Worm (Caenorhabditis elegans): Measurements from ENCODE around the gene nep-4.

nep-4 gene

ce11 chrX:6840670-6841308 lies 22.4 kb downstream of the nep-4 start, which contains the start of the genes glr-6 and asg-2 (continued):
- TF ChIP-seq pha-4 (GFP tag; IDR thresholded peaks at IDR 0.05) = 0 out of 2 replicates have a peak, but pooled peaks have one; percentile 48
- peak; percentile 95 for TF ChIP-seq pha-4 (tag; optimal IDR thresholded peaks at IDR 0.05)
- peak in 1 of 2 experiments; percentile 90 for TF ChIP-seq lsy-2 (tag; optimal IDR thresholded peaks at IDR 0.05)
- TF ChIP-seq dve-1 (tag; optimal IDR thresholded peaks at IDR 0.05; ENCODE audit: insufficient read depth) = peak; percentile 87
- TF ChIP-seq F49E8.2 (tag; optimal IDR thresholded peaks at IDR 0.05; ENCODE audit: borderline replicate concordance) = no peak
- peak in 1 of 2 experiments; percentile 38 for TF ChIP-seq daf-16 (GFP tag; optimal IDR thresholded peaks at IDR 0.05)
- TF ChIP-seq daf-16 (tag; optimal IDR thresholded peaks at IDR 0.05) = peak; percentile 80
- TF ChIP-seq nhr-48 (tag; optimal IDR thresholded peaks at IDR 0.05) = peak; percentile 22
- peak; percentile 51 for TF ChIP-seq spr-1 (tag; optimal IDR thresholded peaks at IDR 0.05)
- TF ChIP-seq fkh-10 (GFP tag; optimal IDR thresholded peaks at IDR 0.05) = peak; percentile 79
- peak; percentile 39 for TF ChIP-seq zfp-2 (tag; optimal IDR thresholded peaks at IDR 0.05)
- peak in 1 of 2 experiments; percentile 35 for TF ChIP-seq mdl-1 (tag; optimal IDR thresholded peaks at IDR 0.05)
- TF ChIP-seq unc-62 (GFP tag; optimal IDR thresholded peaks at IDR 0.05 in 1 of 2) = no peak
- TF ChIP-seq unc-62 (tag; optimal IDR thresholded peaks at IDR 0.05) = no peak
- TF ChIP-seq T20F7.1 (GFP tag; optimal IDR thresholded peaks at IDR 0.05) = peak; percentile 68
- peak; percentile 89 for TF ChIP-seq mep-1 (tag; optimal IDR thresholded peaks at IDR 0.05)
- no peak for TF ChIP-seq ztf-11 (tag; optimal IDR thresholded peaks at IDR 0.05)
- TF ChIP-seq jun-1 (tag; optimal IDR thresholded peaks at IDR 0.05) = no peak
- TF ChIP-seq pqm-1 (tag; optimal IDR thresholded peaks at IDR 0.05) = peak; percentile 70
- TF ChIP-seq spr-3 (GFP tag; optimal IDR thresholded peaks at IDR 0.05) = no peak
- TF ChIP-seq ceh-44 (GFP tag; IDR thresholded peaks at IDR 0.05) = no peak
- TF ChIP-seq hlh-30 (tag; optimal IDR thresholded peaks at IDR 0.05; ENCODE audit: insufficient read depth) = peak; percentile 66
- TF ChIP-seq lin-39 (tag; optimal IDR thresholded peaks at IDR 0.05) = no peak
- TF ChIP-seq zip-2 (tag; optimal IDR thresholded peaks at IDR 0.05) = no peak
- peak; percentile 10 for TF ChIP-seq ama-1 (optimal IDR thresholded peaks at IDR 0.05)
- TF ChIP-seq ceh-28 (tag; optimal IDR thresholded peaks at IDR 0.05) = peak; percentile 43
- TF ChIP-seq sdz-12 (GFP tag; optimal IDR thresholded peaks at IDR 0.05) = no peak
- TF ChIP-seq php-3 (GFP tag; IDR thresholded peaks at IDR 0.05) = no peak
- TF ChIP-seq unc-39 (tag; optimal IDR thresholded peaks at IDR 0.05) = no peak
- peak; percentile 92 for TF ChIP-seq nhr-77 (tag; optimal IDR thresholded peaks at IDR 0.05)
- peak; percentile 38 for TF ChIP-seq mxl-3 (GFP tag; optimal IDR thresholded peaks at IDR 0.05)
- TF ChIP-seq arid-1 (GFP tag; conservative IDR thresholded peaks at IDR 0.05) = 0 out of 2 replicates have a peak, but pooled peaks have one; percentile 37
- peak; percentile 75 for TF ChIP-seq hlh-11 (tag; optimal IDR thresholded peaks at IDR 0.05)
- no peak for TF ChIP-seq nhr-10 (tag; optimal IDR thresholded peaks at IDR 0.05)
- TF ChIP-seq nhr-6 (tag; optimal IDR thresholded peaks at IDR 0.05) = peak; percentile 74
- peak; percentile 44 for TF ChIP-seq R02D3.7 (tag; optimal IDR thresholded peaks at IDR 0.05)
- TF ChIP-seq lin-29 (GFP tag; IDR thresholded peaks at IDR 0.05) = no peak
- TF ChIP-seq aly-2 (tag; optimal IDR thresholded peaks at IDR 0.05) = no peak

DNA sequence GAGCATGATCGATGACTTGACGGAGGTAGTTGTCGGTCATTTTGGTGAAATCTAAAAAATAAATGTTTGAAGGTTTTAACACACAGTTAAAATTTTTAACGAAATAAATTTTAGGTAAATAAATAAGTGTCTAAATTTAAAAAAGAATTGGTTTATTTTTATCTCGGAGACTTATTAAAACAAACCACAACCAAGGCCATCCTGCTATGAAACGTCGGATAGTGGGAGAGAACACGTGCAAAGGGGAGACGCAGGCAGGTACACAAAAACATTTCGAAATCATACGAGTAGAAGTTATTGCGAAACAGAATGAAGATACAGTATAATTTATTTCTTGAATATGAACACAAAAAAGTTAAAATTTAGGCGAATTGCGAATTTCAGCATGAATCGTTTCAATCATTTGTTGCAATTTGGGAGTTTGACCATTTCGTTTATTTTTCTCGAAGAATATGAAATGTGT lies 27.1 kb downstream of the nep-4 start, which contains the start of gene F41B4.3:
Gene F41B4.3, minus strand, starts transcription at position 51 of the 463 bp plus-strand sequence.
- no peak for TF ChIP-seq sdz-12 (GFP tag; optimal IDR thresholded peaks at IDR 0.05)
- peak; percentile 69 for TF ChIP-seq hlh-30 (tag; optimal IDR thresholded peaks at IDR 0.05; ENCODE audit: insufficient read depth)
- peak in 1 of 2 experiments; percentile 31 for TF ChIP-seq mdl-1 (tag; optimal IDR thresholded peaks at IDR 0.05)
- TF ChIP-seq unc-62 (GFP tag; optimal IDR thresholded peaks at IDR 0.05 in 1 of 2) = peak in 1 of 2 experiments; percentile 73
- TF ChIP-seq unc-62 (tag; optimal IDR thresholded peaks at IDR 0.05) = no peak

DNA sequence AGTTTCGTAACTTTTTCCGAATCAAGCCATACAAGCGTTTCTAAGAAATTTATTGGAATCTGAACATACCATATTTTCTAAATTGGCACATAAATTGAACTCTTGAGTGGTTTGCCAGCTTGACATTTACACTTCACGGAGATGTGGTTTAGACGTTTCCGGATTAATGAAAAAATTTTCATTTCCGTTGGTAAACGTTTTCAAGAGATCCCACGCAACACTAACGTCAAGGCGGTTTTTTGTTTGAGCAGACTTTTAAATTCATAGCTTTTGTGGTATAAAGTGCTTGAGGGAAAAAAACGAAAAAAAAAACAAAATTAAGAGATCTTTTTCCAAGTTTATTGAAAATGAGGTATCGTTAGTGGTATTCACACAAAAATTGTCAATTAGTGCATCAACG lies 28.1 kb downstream of the nep-4 start, which contains the start of gene F41B4.2:
Gene F41B4.2, minus strand, starts transcription at position 101 of the 400 bp plus-strand sequence.
- peak; percentile 57 for TF ChIP-seq aha-1 (tag)
- TF ChIP-seq ztf-11 (tag; optimal IDR thresholded peaks at IDR 0.05) = no peak

Measured in whole organism, L4 larva.